Fruit fly (Drosophila melanogaster) whole organism, pupa: Measurements from ENCODE around the gene Dref.
A peak's percentile ranks its signal among the peaks of the same experiment; 100 is the strongest.

ENCODE experiments used
- CG10348 ChIP-seq: fragments of 200-800 bp; sonication (Bioruptor generic); IDR thresholded peaks from 2 replicates; pipeline ENCODE4 v1.3.6; 2022; ENCODE audit warnings: missing biosample characterization, missing genetic modification characterization
- CG12605 ChIP-seq: fragments of 200-800 bp; sonication (Bioruptor generic); IDR thresholded peaks from 2 replicates; pipeline ENCODE4 v1.3.6; 2022; ENCODE audit warnings: missing biosample characterization, missing genetic modification characterization
- CG13204 ChIP-seq: fragments of 200-800 bp; sonication (Bioruptor generic); optimal IDR thresholded peaks from 2 replicates; lab custom pipeline; 2018; ENCODE audit warnings: missing biosample characterization, mild to moderate bottlenecking, missing genetic modification characterization, moderate library complexity
- CG14655 ChIP-seq: fragments of 200-800 bp; sonication (Bioruptor generic); optimal IDR thresholded peaks from 3 replicates; lab custom pipeline; 2017; ENCODE audit warnings: mild to moderate bottlenecking, missing biosample characterization, missing genetic modification reagents, missing genetic modification characterization
- CG15710 ChIP-seq: fragments of 200-800 bp; sonication (Bioruptor generic); optimal IDR thresholded peaks from 2 replicates; lab custom pipeline; 2018; ENCODE audit warnings: missing biosample characterization, mild to moderate bottlenecking, missing genetic modification characterization, moderate library complexity
- CG17806 ChIP-seq: fragments of 200-800 bp; sonication (Bioruptor generic); optimal IDR thresholded peaks from 2 replicates; lab custom pipeline; 2018; ENCODE audit warnings: missing biosample characterization, mild to moderate bottlenecking, missing genetic modification characterization, moderate library complexity
- CG32121 ChIP-seq: fragments of 200-800 bp; sonication (Bioruptor generic); IDR thresholded peaks from 2 replicates; pipeline ENCODE4 v1.3.6; 2022; ENCODE audit warnings: missing biosample characterization, missing genetic modification characterization
- CG34367 ChIP-seq: fragments of 200-800 bp; sonication (Bioruptor generic); optimal IDR thresholded peaks from 2 replicates; lab custom pipeline; 2018; ENCODE audit warnings: missing biosample characterization, mild to moderate bottlenecking, missing genetic modification characterization
- CG4496 ChIP-seq: fragments of 200-800 bp; sonication (Bioruptor generic); IDR thresholded peaks from 3 replicates; pipeline ENCODE4 v1.3.6; 2022; ENCODE audit warnings: missing biosample characterization, missing genetic modification characterization
- CG8159 ChIP-seq: fragments of 200-800 bp; sonication (Bioruptor generic); optimal IDR thresholded peaks from 3 replicates; lab custom pipeline; 2018; ENCODE audit warnings: missing biosample characterization, mild to moderate bottlenecking, missing genetic modification characterization, moderate library complexity
- CG8301 ChIP-seq: fragments of 200-800 bp; sonication (Bioruptor generic); optimal IDR thresholded peaks from 2 replicates; lab custom pipeline; 2018; ENCODE audit warnings: missing biosample characterization, mild to moderate bottlenecking, missing genetic modification characterization
- CG9948 ChIP-seq: fragments of 200-800 bp; sonication (Bioruptor generic); optimal IDR thresholded peaks from 2 replicates; lab custom pipeline; 2018; ENCODE audit warnings: missing biosample characterization, mild to moderate bottlenecking, missing genetic modification characterization, moderate library complexity
- D1 ChIP-seq: fragments of 200-800 bp; sonication (Bioruptor generic); optimal IDR thresholded peaks from 2 replicates; lab custom pipeline; 2018; ENCODE audit warnings: missing biosample characterization, mild to moderate bottlenecking, missing genetic modification characterization, moderate library complexity
- EcR ChIP-seq: fragments of 200-800 bp; sonication (Bioruptor generic); optimal IDR thresholded peaks from 3 replicates; lab custom pipeline; 2019; ENCODE audit warnings: missing biosample characterization, missing genetic modification characterization, mild to moderate bottlenecking, moderate library complexity, missing genetic modification reagents
- Ets98B ChIP-seq: fragments of 200-800 bp; sonication (Bioruptor generic); IDR thresholded peaks from 2 replicates; pipeline ENCODE4 v1.3.6; 2022; ENCODE audit warnings: missing biosample characterization, missing genetic modification characterization
- Pif1A ChIP-seq: fragments of 200-800 bp; sonication (Bioruptor generic); optimal IDR thresholded peaks from 3 replicates; lab custom pipeline; 2016; ENCODE audit warnings: missing biosample characterization, missing genetic modification characterization
- Pif1B ChIP-seq: fragments of 200-800 bp; sonication (Bioruptor generic); optimal IDR thresholded peaks from 3 replicates; lab custom pipeline; 2016; ENCODE audit warnings: missing biosample characterization, missing genetic modification characterization
- Snoo ChIP-seq: fragments of 200-800 bp; sonication (Bioruptor generic); optimal IDR thresholded peaks from 3 replicates; lab custom pipeline; 2017; ENCODE audit warnings: missing biosample characterization, mild to moderate bottlenecking, missing genetic modification characterization, inconsistent platforms
- fd96Ca ChIP-seq: fragments of 200-800 bp; sonication (Bioruptor generic); IDR thresholded peaks from 3 replicates; pipeline ENCODE4 v1.3.6; 2022; ENCODE audit warnings: missing biosample characterization, missing genetic modification characterization
- gl ChIP-seq: fragments of 200-800 bp; sonication (Bioruptor generic); optimal IDR thresholded peaks from 2 replicates; lab custom pipeline; 2018; ENCODE audit warnings: missing biosample characterization, mild to moderate bottlenecking, missing genetic modification characterization
- rn ChIP-seq: fragments of 200-800 bp; sonication (Bioruptor generic); IDR thresholded peaks from 2 replicates; pipeline ENCODE4 v1.3.6; 2022; ENCODE audit warnings: missing biosample characterization, missing genetic modification characterization

Gene Dref

DNA sequence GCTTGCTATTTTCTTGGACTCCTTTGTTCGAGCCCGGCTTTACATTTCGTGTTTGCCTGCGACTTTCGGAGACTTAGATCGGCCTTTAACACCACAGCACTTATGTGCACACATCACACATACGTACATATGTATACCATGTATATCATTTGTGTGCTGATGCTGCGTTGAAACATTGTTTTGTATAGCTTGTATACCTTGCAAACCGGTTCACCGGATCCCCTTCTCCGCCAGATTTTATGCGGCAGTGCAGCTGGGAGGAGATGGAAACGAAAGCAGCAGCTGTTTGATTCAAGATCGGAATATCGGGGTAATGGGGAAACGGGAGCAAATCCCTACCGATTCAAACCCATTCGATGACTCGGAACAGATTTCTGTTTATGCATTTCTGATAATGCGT, 21.0 kb downstream of the Dref start:
- no peak for TF ChIP-seq CG17806 (tag; lab: Kevin White, UChicago)
- TF ChIP-seq CG15710 (tag; lab: Kevin White, UChicago), result no peak
- TF ChIP-seq CG4496 (GFP tag; lab: Robert Waterston, UW), result 0 out of 3 replicates have a peak, but pooled peaks have one; percentile 25
- TF ChIP-seq fd96Ca (GFP tag; lab: Robert Waterston, UW), result no peak
- TF ChIP-seq CG34367, result no peak
- TF ChIP-seq gl (tag; lab: Kevin White, UChicago), result no peak

DNA sequence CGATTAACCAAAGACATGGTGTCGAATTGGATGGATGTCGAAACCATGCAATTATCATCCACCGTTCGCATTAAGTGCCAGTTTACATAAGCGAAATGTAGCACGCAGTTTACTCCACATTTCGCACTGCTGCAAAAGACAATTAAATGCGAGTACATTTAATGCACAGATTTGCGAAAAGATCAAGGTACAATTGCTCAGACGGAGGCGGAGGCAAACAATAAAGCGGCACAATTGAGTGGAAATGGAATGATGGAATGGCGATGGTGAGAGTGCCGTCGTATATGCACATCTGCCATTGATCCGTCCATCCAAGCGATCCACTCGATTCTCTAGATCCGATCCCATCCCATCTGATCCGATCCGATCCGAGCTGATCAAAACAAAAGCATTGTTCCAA, 21.9 kb downstream of the Dref start:
- TF ChIP-seq CG9948 (tag; lab: Kevin White, UChicago) (no peak), CG32121 (GFP tag; lab: Robert Waterston, UW) (peak; percentile 21; the same call in 1 of the 2 replicates), D1 (tag; lab: Kevin White, UChicago) (no peak), gl (tag; lab: Kevin White, UChicago) (peak; percentile 71), CG15710 (tag; lab: Kevin White, UChicago) (no peak), Pif1B (GFP tag; lab: Kevin White, UChicago) (peak; percentile 11), CG4496 (GFP tag; lab: Robert Waterston, UW) (0 out of 3 replicates have a peak, but pooled peaks have one; percentile 12)

DNA sequence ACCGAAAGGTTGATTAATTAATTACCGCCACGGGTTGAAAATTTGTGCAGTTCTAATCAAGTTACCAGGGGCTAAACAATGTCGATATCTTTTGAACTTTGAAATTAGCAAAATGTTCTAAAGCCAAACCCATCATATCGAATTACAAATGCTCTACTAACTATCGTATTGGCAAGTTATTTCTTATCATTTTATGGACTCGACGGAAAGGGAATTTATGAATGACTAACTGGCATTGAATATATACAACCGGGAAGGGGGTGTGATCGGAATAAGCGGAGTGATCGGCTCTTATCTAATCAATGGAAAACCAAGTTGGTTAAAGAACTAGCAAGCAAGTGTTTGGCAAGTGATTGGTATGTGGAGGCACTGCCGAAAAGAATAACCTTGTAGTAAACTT, 23.5 kb downstream of the Dref start:
- TF ChIP-seq CG9948 (tag; lab: Kevin White, UChicago) (no peak), CG12605 (GFP tag; lab: Robert Waterston, UW) (no peak), CG4496 (GFP tag; lab: Robert Waterston, UW) (no peak), rn (no peak), CG15710 (tag; lab: Kevin White, UChicago) (no peak), CG8159 (tag; lab: Kevin White, UChicago) (no peak), CG10348 (GFP tag; lab: Robert Waterston, UW) (no peak), fd96Ca (GFP tag; lab: Robert Waterston, UW) (no peak), Snoo (tag; lab: Kevin White, UChicago) (no peak)
- TF ChIP-seq, all 21 proteins: peak for 0

DNA sequence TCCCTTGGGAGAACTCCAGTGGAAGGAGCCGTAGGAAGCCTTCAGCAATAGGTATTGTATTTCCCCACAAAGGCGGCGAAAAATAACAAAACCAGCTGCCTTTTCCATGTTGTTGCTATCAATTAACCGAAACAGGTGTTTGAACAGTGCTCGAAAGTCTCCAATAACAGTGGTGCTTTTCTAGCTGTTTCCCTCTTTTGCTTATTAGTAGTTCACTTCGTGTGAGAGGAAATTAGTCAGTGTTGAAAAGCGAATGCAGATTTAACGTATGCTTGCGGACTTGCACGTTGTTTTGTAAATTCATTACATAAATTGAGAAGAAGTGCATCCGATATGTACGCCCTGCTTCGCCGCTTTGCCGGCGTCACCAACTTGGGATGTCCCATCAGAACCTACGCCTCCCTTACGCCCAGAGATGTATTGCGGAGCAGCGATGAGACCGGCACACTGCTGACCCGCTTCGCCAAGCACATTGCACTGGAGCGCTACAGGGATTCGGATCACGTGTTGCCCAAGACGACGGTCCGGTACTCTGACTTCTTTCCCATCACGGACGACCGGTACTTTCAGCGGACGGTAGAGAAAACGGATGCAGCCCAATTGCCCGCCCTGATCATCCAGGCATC, 28.3 kb downstream of the Dref start, which contains the start of the genes Datp and CG4619:
Gene Datp, minus strand, starts transcription at position 160 of the 626 bp plus-strand sequence.
Gene CG4619, plus strand, starts transcription at position 233 of the 626 bp plus-strand sequence.
- TF ChIP-seq Snoo (tag; lab: Kevin White, UChicago) (peak; percentile 16), gl (tag; lab: Kevin White, UChicago) (no peak), fd96Ca (GFP tag; lab: Robert Waterston, UW) (peak; percentile 44; the same call in 1 of the 3 replicates), CG15710 (tag; lab: Kevin White, UChicago) (peak; percentile 4), D1 (tag; lab: Kevin White, UChicago) (no peak), CG17806 (tag; lab: Kevin White, UChicago) (no peak), Ets98B (GFP tag; lab: Robert Waterston, UW) (peak; percentile 39; the same call in 1 of the 2 replicates), Pif1B (GFP tag; lab: Kevin White, UChicago) (no peak), CG4496 (GFP tag; lab: Robert Waterston, UW) (0 out of 3 replicates have a peak, but pooled peaks have one; percentile 39), CG10348 (GFP tag; lab: Robert Waterston, UW) (no peak), CG8159 (tag; lab: Kevin White, UChicago) (no peak), rn (no peak), EcR (GFP tag; lab: Kevin White, UChicago) (no peak), CG32121 (GFP tag; lab: Robert Waterston, UW) (no peak), CG8301 (tag; lab: Kevin White, UChicago) (no peak), CG9948 (tag; lab: Kevin White, UChicago) (no peak), CG12605 (GFP tag; lab: Robert Waterston, UW) (no peak), CG14655 (GFP tag; lab: Kevin White, UChicago) (no peak), CG13204 (GFP tag; lab: Kevin White, UChicago) (no peak), CG34367 (peak; percentile 5), Pif1A (GFP tag; lab: Kevin White, UChicago) (no peak)

DNA sequence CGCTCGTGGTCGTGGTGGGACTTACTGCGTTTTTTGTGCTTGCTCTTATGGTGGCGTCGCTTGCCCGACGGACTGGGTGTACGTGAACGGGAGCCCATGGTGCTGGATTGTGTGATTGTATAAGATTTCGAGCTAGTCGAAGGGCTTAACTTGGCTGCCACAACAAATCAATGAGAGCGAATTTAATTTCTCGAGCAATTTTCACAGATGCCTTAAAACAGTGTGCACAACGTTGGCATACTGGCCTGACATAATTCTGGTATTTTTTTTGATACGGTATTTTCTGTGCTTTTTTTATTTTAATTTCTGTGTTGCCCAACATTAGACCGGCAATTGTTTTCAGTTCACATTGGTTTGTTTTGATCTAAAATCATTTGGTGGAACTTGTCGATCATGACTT, 29.1 kb downstream of the Dref start, which contains the start of gene Arglu1:
Gene Arglu1, minus strand, starts transcription at position 227 of the 400 bp plus-strand sequence.
- TF ChIP-seq CG10348 (GFP tag; lab: Robert Waterston, UW) (no peak), Ets98B (GFP tag; lab: Robert Waterston, UW) (peak; percentile 20; the same call in 1 of the 2 replicates), rn (no peak), CG12605 (GFP tag; lab: Robert Waterston, UW) (peak; percentile 35; the same call in 1 of the 2 replicates), CG32121 (GFP tag; lab: Robert Waterston, UW) (0 out of 2 replicates have a peak, but pooled peaks have one; percentile 26), fd96Ca (GFP tag; lab: Robert Waterston, UW) (peak; percentile 46; the same call in 1 of the 3 replicates), CG8159 (tag; lab: Kevin White, UChicago) (no peak), gl (tag; lab: Kevin White, UChicago) (no peak), EcR (GFP tag; lab: Kevin White, UChicago) (no peak), CG9948 (tag; lab: Kevin White, UChicago) (no peak), CG8301 (tag; lab: Kevin White, UChicago) (no peak), CG4496 (GFP tag; lab: Robert Waterston, UW) (peak; percentile 77), CG14655 (GFP tag; lab: Kevin White, UChicago) (no peak), Snoo (tag; lab: Kevin White, UChicago) (no peak)
